Worm (Caenorhabditis elegans) whole organism, L4/young adult: ENCODE results near the gene alh-10.

Experiments
- dao-5 ChIP-seq: sonication (generic microtip); optimal IDR thresholded peaks from 2 replicates; lab custom pipeline; 2016; ENCODE audit warnings: missing genotype, missing genetic modification characterization, moderate library complexity, missing compliant biosample characterization
- him-1 ChIP-seq: sonication (generic microtip); optimal IDR thresholded peaks from 2 replicates; lab custom pipeline; 2016; ENCODE audit warnings: missing genotype, missing genetic modification reagents, missing genetic modification characterization, missing compliant biosample characterization

ce11 chrX:7140682-7141254 lies 2.7 kb downstream of the alh-10 start:
- TF ChIP-seq him-1 (no peak), dao-5 (tag; lab: Kevin White, UChicago) (no peak)
